Worm (Caenorhabditis elegans) whole organism, late embryonic: ENCODE results near the gene col-169.

Experiments
- C08G9.2 ChIP-seq: sonication (generic microtip); optimal IDR thresholded peaks from 2 replicates; lab custom pipeline; 2016; ENCODE audit warnings: mild to moderate bottlenecking, missing genetic modification characterization, moderate library complexity, missing compliant biosample characterization
- C38D4.7 ChIP-seq: fragments of 200-800 bp; sonication (Bioruptor generic); optimal IDR thresholded peaks from 2 replicates; lab custom pipeline; 2018; ENCODE audit warnings: mild to moderate bottlenecking, missing genetic modification characterization, moderate library complexity, missing compliant biosample characterization
- ahr-1 ChIP-seq: sonication (generic microtip); optimal IDR thresholded peaks from 2 replicates; lab custom pipeline; 2016; ENCODE audit warnings: missing genetic modification characterization, missing compliant biosample characterization
- ceh-18 ChIP-seq: sonication (generic microtip); optimal IDR thresholded peaks from 2 replicates; lab custom pipeline; 2016; ENCODE audit warnings: missing genetic modification characterization, missing compliant biosample characterization
- ceh-22 ChIP-seq: sonication (generic microtip); optimal IDR thresholded peaks from 2 replicates; lab custom pipeline; 2017; ENCODE audit warnings: missing biosample characterization, missing genetic modification characterization
- ceh-30 ChIP-seq: fragments of 150-350 bp; optimal IDR thresholded peaks from 2 replicates; lab custom pipeline; 2014; ENCODE audit warnings: missing biosample characterization, missing genetic modification characterization
- ceh-31 ChIP-seq: sonication (generic microtip); optimal IDR thresholded peaks from 2 replicates; lab custom pipeline; 2016; ENCODE audit warnings: missing genetic modification characterization, missing compliant biosample characterization
- ceh-45 ChIP-seq: fragments of 200-800 bp; sonication (Bioruptor generic); IDR thresholded peaks from 2 replicates; pipeline ENCODE4 v1.3.6; 2022; ENCODE audit warnings: missing genetic modification reagents, missing genetic modification characterization, missing compliant biosample characterization
- che-1 ChIP-seq: sonication (generic microtip); optimal IDR thresholded peaks from 2 replicates; lab custom pipeline; 2016; ENCODE audit warnings: mild to moderate bottlenecking, missing genetic modification characterization, missing compliant biosample characterization
- dmd-4 ChIP-seq: sonication (generic microtip); optimal IDR thresholded peaks from 2 replicates; lab custom pipeline; 2016; ENCODE audit warnings: borderline replicate concordance, missing genetic modification characterization, missing compliant biosample characterization
- dve-1 ChIP-seq: sonication (generic microtip); optimal IDR thresholded peaks from 2 replicates; lab custom pipeline; 2017; ENCODE audit warnings: antibody characterized with exemption, mild to moderate bottlenecking, missing genetic modification characterization, missing compliant biosample characterization
- ets-4 ChIP-seq: sonication (generic microtip); optimal IDR thresholded peaks from 2 replicates; lab custom pipeline; 2016; ENCODE audit warnings: missing genetic modification characterization, missing compliant biosample characterization
- eyg-1 ChIP-seq: sonication (generic microtip); optimal IDR thresholded peaks from 2 replicates; lab custom pipeline; 2016; ENCODE audit warnings: missing genotype, missing genetic modification characterization, missing compliant biosample characterization
- fax-1 ChIP-seq: sonication (generic microtip); optimal IDR thresholded peaks from 2 replicates; lab custom pipeline; 2016; ENCODE audit warnings: missing genotype, missing genetic modification characterization, missing compliant biosample characterization
- fkh-10 ChIP-seq: fragments of 150-350 bp; optimal IDR thresholded peaks from 2 replicates; lab custom pipeline; 2014; ENCODE audit warnings: missing biosample characterization, missing genetic modification reagents, missing genetic modification characterization
- fkh-6 ChIP-seq: sonication (generic microtip); optimal IDR thresholded peaks from 2 replicates; lab custom pipeline; 2016; ENCODE audit warnings: missing genetic modification characterization, missing compliant biosample characterization
- gmeb-2 ChIP-seq: sonication (generic microtip); optimal IDR thresholded peaks from 2 replicates; lab custom pipeline; 2016; ENCODE audit warnings: missing genetic modification characterization, inconsistent platforms, missing compliant biosample characterization
- hlh-13 ChIP-seq: fragments of 200-800 bp; sonication (Bioruptor generic); optimal IDR thresholded peaks from 2 replicates; lab custom pipeline; 2018; ENCODE audit warnings: mild to moderate bottlenecking, missing genetic modification characterization, missing compliant biosample characterization
- hlh-6 ChIP-seq: sonication (generic microtip); optimal IDR thresholded peaks from 2 replicates; lab custom pipeline; 2016; ENCODE audit warnings: missing genotype, missing genetic modification characterization, missing compliant biosample characterization
- lim-6 ChIP-seq: sonication (generic microtip); optimal IDR thresholded peaks from 2 replicates; lab custom pipeline; 2016; ENCODE audit warnings: missing genetic modification characterization, missing compliant biosample characterization
- nhr-11 ChIP-seq: fragments of 150-350 bp; optimal IDR thresholded peaks from 2 replicates; lab custom pipeline; 2014; ENCODE audit warnings: missing biosample characterization, missing genetic modification characterization
- nhr-232 ChIP-seq: sonication (generic microtip); optimal IDR thresholded peaks from 2 replicates; lab custom pipeline; 2016; ENCODE audit warnings: missing genetic modification characterization, missing compliant biosample characterization
- odd-2 ChIP-seq: sonication (generic microtip); optimal IDR thresholded peaks from 2 replicates; lab custom pipeline; 2017; ENCODE audit warnings: antibody characterized with exemption, mild to moderate bottlenecking, missing genetic modification characterization, missing compliant biosample characterization
- pha-2 ChIP-seq: sonication (generic microtip); optimal IDR thresholded peaks from 2 replicates; lab custom pipeline; 2017; ENCODE audit warnings: mild to moderate bottlenecking, missing genetic modification characterization, missing compliant biosample characterization
- pha-4 ChIP-seq: fragments of 150-350 bp; optimal IDR thresholded peaks from 2 replicates; lab custom pipeline; 2018; ENCODE audit warnings: missing biosample characterization, missing genetic modification reagents, missing genetic modification characterization
- ref-2 ChIP-seq: sonication (generic microtip); optimal IDR thresholded peaks from 2 replicates; lab custom pipeline; 2016; ENCODE audit warnings: missing genetic modification characterization, missing compliant biosample characterization
- sdc-2 ChIP-seq: sonication (generic microtip); optimal IDR thresholded peaks from 2 replicates; lab custom pipeline; 2016; ENCODE audit warnings: missing genotype, missing genetic modification characterization, missing compliant biosample characterization
- sox-2 ChIP-seq: fragments of 200-800 bp; sonication (Bioruptor generic); IDR thresholded peaks from 2 replicates; pipeline ENCODE4 v1.3.6; 2022; ENCODE audit warnings: missing genetic modification reagents, missing genetic modification characterization, missing compliant biosample characterization
- tbx-2 ChIP-seq: sonication (generic microtip); optimal IDR thresholded peaks from 2 replicates; lab custom pipeline; 2016; ENCODE audit warnings: missing genetic modification characterization, missing compliant biosample characterization
- tbx-7 ChIP-seq: sonication (generic microtip); optimal IDR thresholded peaks from 2 replicates; lab custom pipeline; 2016; ENCODE audit warnings: missing genotype, missing genetic modification characterization, missing compliant biosample characterization
- unc-3 ChIP-seq, 2 experiments: fragments of 200-800 bp in 1 of 2; sonication (Bioruptor generic) in 1 of 2; sonication (generic microtip) in 1 of 2; conservative IDR thresholded peaks in 1 of 2; optimal IDR thresholded peaks in 1 of 2; 2 replicates each; pipeline versions ENCODE4 v1.3.6 to Lab custom; 2016 to 2022; ENCODE audit warnings: missing compliant biosample characterization in 2 of 2, missing genetic modification characterization in 2 of 2, missing genetic modification reagents in 1 of 2
- unc-42 ChIP-seq: sonication (generic microtip); optimal IDR thresholded peaks from 2 replicates; lab custom pipeline; 2016; ENCODE audit warnings: missing genotype, missing genetic modification characterization, missing compliant biosample characterization
- unc-55 ChIP-seq: sonication (generic microtip); optimal IDR thresholded peaks from 2 replicates; lab custom pipeline; 2017; ENCODE audit warnings: missing biosample characterization, missing genetic modification reagents, missing genetic modification characterization
- unc-86 ChIP-seq: sonication (generic microtip); optimal IDR thresholded peaks from 2 replicates; lab custom pipeline; 2016; ENCODE audit warnings: missing genetic modification characterization, missing compliant biosample characterization
- zip-5 ChIP-seq: sonication (generic microtip); optimal IDR thresholded peaks from 2 replicates; lab custom pipeline; 2016; ENCODE audit warnings: missing genetic modification characterization, missing compliant biosample characterization
- ztf-16 ChIP-seq: sonication (generic microtip); optimal IDR thresholded peaks from 2 replicates; lab custom pipeline; 2017; ENCODE audit warnings: missing genetic modification characterization, missing compliant biosample characterization

Gene col-169

DNA sequence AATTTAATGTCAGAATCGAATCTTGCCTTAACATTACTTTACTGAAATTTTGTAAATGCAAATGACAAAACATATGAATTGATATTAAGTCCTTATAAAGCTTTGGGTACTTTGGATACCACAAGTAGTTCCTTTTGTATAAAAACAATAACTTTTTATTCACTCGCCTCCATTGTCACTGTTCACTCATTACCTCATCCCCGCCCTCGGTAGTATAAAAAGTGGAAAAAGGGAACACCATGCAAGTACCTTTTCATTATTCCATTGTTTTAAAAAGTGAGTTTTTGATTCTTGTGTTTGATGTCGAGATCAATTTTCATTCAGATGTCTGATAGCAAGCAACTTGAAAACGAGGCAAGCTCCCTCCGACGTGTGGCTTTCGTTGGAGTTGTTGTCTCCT lies 5.0 kb downstream of the col-169 start, which contains the start of gene col-171:
Gene col-171, plus strand, starts transcription at position 301 of the 400 bp plus-strand sequence.
- TF ChIP-seq pha-2 (tag; lab: Kevin White, UChicago) = no peak
- TF ChIP-seq C08G9.2 (tag; lab: Kevin White, UChicago) = no peak
- TF ChIP-seq fkh-10 (GFP tag; lab: Kevin White, UChicago) = no peak
- no peak for TF ChIP-seq hlh-6 (tag; lab: Kevin White, UChicago)
- no peak for TF ChIP-seq fax-1 (tag; lab: Kevin White, UChicago)
- TF ChIP-seq hlh-13 (GFP tag; lab: Kevin White, UChicago) = no peak
- TF ChIP-seq ceh-22 (tag; lab: Kevin White, UChicago) = no peak
- no peak for TF ChIP-seq fkh-6 (tag; lab: Kevin White, UChicago)
- no peak for TF ChIP-seq nhr-232 (tag; lab: Kevin White, UChicago)
- TF ChIP-seq ceh-45 (GFP tag; lab: Robert Waterston, UW) = no peak
- TF ChIP-seq lim-6 (tag; lab: Kevin White, UChicago) = no peak
- TF ChIP-seq ref-2 (tag; lab: Kevin White, UChicago) = no peak
- no peak for TF ChIP-seq unc-55 (GFP tag; lab: Kevin White, UChicago)
- no peak for TF ChIP-seq ztf-16 (tag; lab: Kevin White, UChicago)
- TF ChIP-seq zip-5 (tag; lab: Kevin White, UChicago) = no peak
- no peak for TF ChIP-seq ceh-30 (tag; lab: Kevin White, UChicago)
- no peak for TF ChIP-seq eyg-1 (tag; lab: Kevin White, UChicago)
- TF ChIP-seq unc-3 (GFP tag; conservative IDR thresholded peaks at IDR 0.05; lab: Robert Waterston, UW) = no peak
- no peak for TF ChIP-seq unc-3 (tag; optimal IDR thresholded peaks at IDR 0.05; lab: Kevin White, UChicago)
- TF ChIP-seq, all 69 proteins: peak for 0

DNA sequence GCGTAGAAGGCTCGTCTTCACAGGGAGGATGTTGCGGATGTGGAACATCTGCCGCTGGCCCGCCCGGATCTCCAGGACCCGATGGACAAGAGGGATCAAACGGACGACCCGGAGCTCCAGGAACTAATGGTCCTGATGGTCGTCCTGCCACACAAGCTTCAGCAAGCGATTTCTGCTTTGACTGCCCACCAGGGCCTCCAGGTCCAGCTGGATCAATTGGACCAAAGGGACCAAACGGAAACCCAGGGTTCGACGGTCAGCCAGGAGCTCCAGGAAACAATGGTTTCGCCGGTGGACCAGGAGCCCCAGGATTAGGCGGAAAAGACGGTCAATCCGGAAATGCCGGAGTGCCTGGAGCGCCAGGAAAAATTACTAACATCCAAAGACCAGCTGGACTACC lies 5.6 kb downstream of the col-169 start:
- no peak for TF ChIP-seq C08G9.2 (tag; lab: Kevin White, UChicago)
- TF ChIP-seq, all 69 proteins: peak for 0

DNA sequence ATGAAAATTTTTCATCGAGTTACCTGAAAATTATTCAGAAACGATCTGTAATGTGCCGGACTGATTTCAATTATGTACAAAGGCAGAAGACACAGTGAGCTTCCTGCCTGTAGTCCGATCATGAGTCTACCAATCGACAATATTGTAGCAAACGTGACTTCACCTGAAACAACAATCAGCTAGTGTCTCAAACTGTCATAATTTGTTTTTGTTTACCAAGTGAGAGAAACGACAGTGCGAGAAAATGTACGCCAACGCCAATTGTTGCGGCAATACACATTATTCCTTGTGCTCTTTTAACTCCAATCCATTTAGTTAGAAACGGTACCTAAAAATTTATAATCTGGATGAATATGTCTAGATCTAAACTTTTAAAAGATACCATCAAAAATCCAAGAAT lies 8.4 kb downstream of the col-169 start:
- TF ChIP-seq unc-42 (tag; lab: Kevin White, UChicago) (no peak), sdc-2 (tag; lab: Kevin White, UChicago) (no peak), dmd-4 (no peak), C08G9.2 (tag; lab: Kevin White, UChicago) (no peak), unc-86 (no peak), dve-1 (tag; lab: Kevin White, UChicago) (no peak), tbx-2 (tag; lab: Kevin White, UChicago) (no peak), nhr-232 (tag; lab: Kevin White, UChicago) (no peak), nhr-11 (tag; lab: Kevin White, UChicago) (no peak), lim-6 (tag; lab: Kevin White, UChicago) (no peak), fkh-6 (tag; lab: Kevin White, UChicago) (no peak), ceh-31 (tag; lab: Kevin White, UChicago) (no peak), unc-3 (GFP tag; conservative IDR thresholded peaks at IDR 0.05; lab: Robert Waterston, UW) (no peak), unc-3 (tag; optimal IDR thresholded peaks at IDR 0.05; lab: Kevin White, UChicago) (no peak), tbx-7 (tag; lab: Kevin White, UChicago) (no peak), pha-4 (no peak), C38D4.7 (GFP tag; lab: Kevin White, UChicago) (no peak), pha-2 (tag; lab: Kevin White, UChicago) (no peak)

DNA sequence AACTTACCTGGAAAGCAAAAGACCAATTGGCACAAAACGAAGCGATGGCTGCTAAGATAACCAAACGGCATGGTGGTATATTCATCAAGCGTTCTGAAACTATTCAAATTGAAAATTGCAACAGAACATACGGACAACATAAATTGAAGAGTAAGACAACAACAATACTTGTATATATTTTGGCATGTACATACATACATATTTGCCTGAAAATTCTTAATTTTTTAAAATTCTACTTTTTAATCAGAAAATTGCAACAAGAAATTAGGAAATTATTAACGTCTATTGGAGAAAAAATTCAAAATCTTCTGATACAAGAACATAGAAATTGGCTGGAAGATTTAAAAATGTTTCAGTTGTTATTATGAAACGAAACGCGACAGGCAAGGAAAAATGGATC lies 9.0 kb downstream of the col-169 start, which contains the start of gene C03B1.13:
Gene C03B1.13, minus strand, starts transcription at position 101 of the 400 bp plus-strand sequence.
- no peak for TF ChIP-seq ets-4
- no peak for TF ChIP-seq ceh-18 (tag; lab: Kevin White, UChicago)
- no peak for TF ChIP-seq che-1 (tag; lab: Kevin White, UChicago)
- no peak for TF ChIP-seq gmeb-2 (tag; lab: Kevin White, UChicago)
- no peak for TF ChIP-seq odd-2 (tag; lab: Kevin White, UChicago)
- TF ChIP-seq hlh-13 (GFP tag; lab: Kevin White, UChicago) = no peak
- TF ChIP-seq ahr-1 = no peak
- TF ChIP-seq sox-2 = no peak
- TF ChIP-seq, all 69 proteins: peak for 0
